Fruit fly (Drosophila melanogaster): ENCODE data around the gene GlyRS.

Gene GlyRS

dm6 chr3L:15052390-15052789 is 42.6 kb upstream of the GlyRS start, which contains the start of gene CG13461:
CG13461 (minus strand) TSS chr3L:15052490.
- TF ChIP-seq dsf (GFP tag; optimal IDR thresholded peaks at IDR 0.05; ENCODE audit: borderline replicate concordance) (no peak), Jra (GFP tag; optimal IDR thresholded peaks at IDR 0.05) (no peak), Abd-B (GFP tag; optimal IDR thresholded peaks at IDR 0.05) (no peak), Vsx2 (GFP tag; optimal IDR thresholded peaks at IDR 0.05; ENCODE audit: partially characterized antibody) (no peak), usp (GFP tag; optimal IDR thresholded peaks at IDR 0.05) (no peak), Rel (GFP tag; optimal IDR thresholded peaks at IDR 0.05) (no peak), Rel (tag; optimal IDR thresholded peaks at IDR 0.05) (no peak)

dm6 chr3L:15053251-15053650 is 41.7 kb upstream of the GlyRS start, which contains the start of gene CG43680:
CG43680 (minus strand) TSS chr3L:15053351.
- TF ChIP-seq usp (GFP tag; optimal IDR thresholded peaks at IDR 0.05), result no peak
- no peak for TF ChIP-seq dl (GFP tag; optimal IDR thresholded peaks at IDR 0.05; ENCODE audit: insufficient read depth in 1 of 2, partially characterized antibody in 2 of 2)
- no peak for TF ChIP-seq Myc (optimal IDR thresholded peaks at IDR 0.05)
- TF ChIP-seq brk (GFP tag; optimal IDR thresholded peaks at IDR 0.05), result no peak
- TF ChIP-seq Vsx2 (GFP tag; optimal IDR thresholded peaks at IDR 0.05; ENCODE audit: partially characterized antibody), result no peak
- TF ChIP-seq GATAd (GFP tag; optimal IDR thresholded peaks at IDR 0.05), result no peak
- no peak for TF ChIP-seq sv (GFP tag; optimal IDR thresholded peaks at IDR 0.05)
- TF ChIP-seq Rel (GFP tag; optimal IDR thresholded peaks at IDR 0.05), result no peak
- TF ChIP-seq Rel (tag; optimal IDR thresholded peaks at IDR 0.05), result no peak
- TF ChIP-seq dsf (GFP tag; optimal IDR thresholded peaks at IDR 0.05; ENCODE audit: borderline replicate concordance), result no peak
- TF ChIP-seq lola (GFP tag; optimal IDR thresholded peaks at IDR 0.05), result no peak
- TF ChIP-seq CG9705 (GFP tag; optimal IDR thresholded peaks at IDR 0.05), result no peak
- TF ChIP-seq Jra (GFP tag; optimal IDR thresholded peaks at IDR 0.05), result no peak
- no peak for TF ChIP-seq jim (GFP tag; optimal IDR thresholded peaks at IDR 0.05)
- no peak for TF ChIP-seq HLH106 (tag; optimal IDR thresholded peaks at IDR 0.05)
- no peak for TF ChIP-seq h (GFP tag; optimal IDR thresholded peaks at IDR 0.05)
- TF ChIP-seq OdsH (GFP tag; optimal IDR thresholded peaks at IDR 0.05), result no peak

- TF ChIP-seq Jra (GFP tag; optimal IDR thresholded peaks at IDR 0.05), result no peak
- TF ChIP-seq Hnf4 (GFP tag; optimal IDR thresholded peaks at IDR 0.05), result no peak
- no peak for TF ChIP-seq foxo (GFP tag; optimal IDR thresholded peaks at IDR 0.05)
- no peak for TF ChIP-seq Abd-B (GFP tag; optimal IDR thresholded peaks at IDR 0.05)
- TF ChIP-seq Hr78 (GFP tag; optimal IDR thresholded peaks at IDR 0.05), result no peak
- no peak for TF ChIP-seq HLH106 (tag; optimal IDR thresholded peaks at IDR 0.05)
- TF ChIP-seq dmrt93B (GFP tag; optimal IDR thresholded peaks at IDR 0.05), result no peak
- TF ChIP-seq Mio (GFP tag; optimal IDR thresholded peaks at IDR 0.05), result no peak
- no peak for TF ChIP-seq psq (GFP tag; optimal IDR thresholded peaks at IDR 0.05)
Measured at dm6 chr3L:15054035-15054434, 40.9 kb upstream of the GlyRS start, which contains the start of gene CG18649. CG18649 (minus strand) TSS chr3L:15054135.

dm6 chr3L:15054477-15054876 is 40.5 kb upstream of the GlyRS start, which contains the start of gene EAChm:
EAChm (plus strand) TSS chr3L:15054777.
- TF ChIP-seq dmrt93B (GFP tag; optimal IDR thresholded peaks at IDR 0.05) (no peak), CG32264 (GFP tag; optimal IDR thresholded peaks at IDR 0.05) (no peak), CrebA (GFP tag; optimal IDR thresholded peaks at IDR 0.05; ENCODE audit: borderline replicate concordance) (no peak), Dfd (GFP tag; optimal IDR thresholded peaks at IDR 0.05) (no peak), GATAd (GFP tag; optimal IDR thresholded peaks at IDR 0.05) (no peak), Rel (GFP tag; optimal IDR thresholded peaks at IDR 0.05) (no peak), Rel (tag; optimal IDR thresholded peaks at IDR 0.05) (no peak), sv (GFP tag; optimal IDR thresholded peaks at IDR 0.05) (no peak), brk (GFP tag; optimal IDR thresholded peaks at IDR 0.05) (no peak), rgr (GFP tag; optimal IDR thresholded peaks at IDR 0.05) (no peak)

dm6 chr3L:15061605-15062004 is 33.3 kb upstream of the GlyRS start, which contains the start of gene CG13460:
CG13460 (minus strand) TSS chr3L:15061705.
- no peak for TF ChIP-seq usp (GFP tag; optimal IDR thresholded peaks at IDR 0.05)
- no peak for TF ChIP-seq Hr83 (GFP tag; optimal IDR thresholded peaks at IDR 0.05; ENCODE audit: poor library complexity, severe bottlenecking)
- TF ChIP-seq Jra (GFP tag; optimal IDR thresholded peaks at IDR 0.05), result no peak
- TF ChIP-seq Sp1 (GFP tag; optimal IDR thresholded peaks at IDR 0.05), result no peak
- no peak for TF ChIP-seq jim (GFP tag; optimal IDR thresholded peaks at IDR 0.05)
- TF ChIP-seq lola (GFP tag; optimal IDR thresholded peaks at IDR 0.05), result no peak
- TF ChIP-seq woc (GFP tag; optimal IDR thresholded peaks at IDR 0.05), result no peak
- no peak for TF ChIP-seq CG9705 (GFP tag; optimal IDR thresholded peaks at IDR 0.05)
- TF ChIP-seq dl (GFP tag; optimal IDR thresholded peaks at IDR 0.05; ENCODE audit: insufficient read depth in 1 of 2, partially characterized antibody in 2 of 2), result no peak
- TF ChIP-seq CrebA (GFP tag; optimal IDR thresholded peaks at IDR 0.05; ENCODE audit: borderline replicate concordance), result no peak
- TF ChIP-seq fru (GFP tag; optimal IDR thresholded peaks at IDR 0.05), result no peak
- TF ChIP-seq dsf (GFP tag; optimal IDR thresholded peaks at IDR 0.05; ENCODE audit: borderline replicate concordance), result no peak
- no peak for TF ChIP-seq Mio (GFP tag; optimal IDR thresholded peaks at IDR 0.05)
- no peak for TF ChIP-seq ey (GFP tag; optimal IDR thresholded peaks at IDR 0.05)
- no peak for TF ChIP-seq pan (optimal IDR thresholded peaks at IDR 0.05)
- TF ChIP-seq rgr (GFP tag; optimal IDR thresholded peaks at IDR 0.05), result no peak
- no peak for TF ChIP-seq Dif (GFP tag; optimal IDR thresholded peaks at IDR 0.05; ENCODE audit: partially characterized antibody)
- TF ChIP-seq psq (GFP tag; optimal IDR thresholded peaks at IDR 0.05), result no peak
- TF ChIP-seq Dfd (GFP tag; optimal IDR thresholded peaks at IDR 0.05), result no peak
- TF ChIP-seq br (GFP tag; optimal IDR thresholded peaks at IDR 0.05), result no peak

Data from whole organism, wandering third instar larva.